Fruit fly (Drosophila melanogaster) whole organism, prepupa: ENCODE data around the gene Ptip.

Source experiments
- Blimp-1 ChIP-seq: fragments of 200-800 bp; sonication (Bioruptor generic); optimal IDR thresholded peaks from 3 replicates; lab custom pipeline; 2017; ENCODE audit warnings: missing biosample characterization, missing genetic modification characterization, mild to moderate bottlenecking, moderate library complexity, missing genetic modification reagents
- CG10631 ChIP-seq: fragments of 200-800 bp; sonication (Bioruptor generic); optimal IDR thresholded peaks from 2 replicates; lab custom pipeline; 2016; ENCODE audit warnings: missing biosample characterization, missing genetic modification characterization
- CG10669 ChIP-seq: fragments of 200-800 bp; sonication (Bioruptor generic); optimal IDR thresholded peaks from 3 replicates; lab custom pipeline; 2018; ENCODE audit warnings: missing biosample characterization, mild to moderate bottlenecking, missing genetic modification characterization, moderate library complexity
- CG11294 ChIP-seq: fragments of 200-800 bp; sonication (Bioruptor generic); IDR thresholded peaks from 2 replicates; pipeline ENCODE4 v1.3.6; 2022; ENCODE audit warnings: missing biosample characterization, missing genetic modification characterization
- CG11902 ChIP-seq: fragments of 200-800 bp; sonication (Bioruptor generic); optimal IDR thresholded peaks from 3 replicates; lab custom pipeline; 2016; ENCODE audit warnings: missing biosample characterization, missing genetic modification characterization
- CG15336 ChIP-seq: fragments of 200-800 bp; sonication (Bioruptor generic); IDR thresholded peaks from 2 replicates; pipeline ENCODE4 v1.3.6; 2022; ENCODE audit warnings: missing biosample characterization, missing genetic modification characterization
- CG1621 ChIP-seq: fragments of 200-800 bp; sonication (Bioruptor generic); optimal IDR thresholded peaks from 3 replicates; lab custom pipeline; 2018; ENCODE audit warnings: missing biosample characterization, mild to moderate bottlenecking, missing genetic modification characterization
- CG16779 ChIP-seq: fragments of 200-800 bp; sonication (Bioruptor generic); optimal IDR thresholded peaks from 3 replicates; lab custom pipeline; 2017; ENCODE audit warnings: missing biosample characterization, mild to moderate bottlenecking, missing genetic modification characterization
- CG3032 ChIP-seq: fragments of 200-800 bp; optimal IDR thresholded peaks from 2 replicates; lab custom pipeline; 2019; ENCODE audit warnings: missing biosample characterization, mild to moderate bottlenecking, missing genetic modification characterization, moderate library complexity
- CG32006 ChIP-seq: fragments of 200-800 bp; sonication (Bioruptor generic); optimal IDR thresholded peaks from 3 replicates; lab custom pipeline; 2017; ENCODE audit warnings: missing biosample characterization, mild to moderate bottlenecking, missing genetic modification characterization
- CG34406 ChIP-seq: fragments of 200-800 bp; sonication (Bioruptor generic); optimal IDR thresholded peaks from 3 replicates; lab custom pipeline; 2016; ENCODE audit warnings: missing biosample characterization, missing genetic modification characterization
- CG3919 ChIP-seq: fragments of 200-800 bp; sonication (Bioruptor generic); optimal IDR thresholded peaks from 3 replicates; lab custom pipeline; 2016; ENCODE audit warnings: missing biosample characterization, missing genetic modification characterization
- CG4318 ChIP-seq: fragments of 200-800 bp; sonication (Bioruptor generic); optimal IDR thresholded peaks from 3 replicates; lab custom pipeline; 2017; ENCODE audit warnings: missing biosample characterization, mild to moderate bottlenecking, missing genetic modification characterization
- CG6163 ChIP-seq: fragments of 200-800 bp; sonication (Bioruptor generic); IDR thresholded peaks from 3 replicates; pipeline ENCODE4 v1.3.6; 2022; ENCODE audit warnings: missing biosample characterization, missing genetic modification characterization
- CG6276 ChIP-seq: fragments of 200-800 bp; sonication (Bioruptor generic); optimal IDR thresholded peaks from 2 replicates; lab custom pipeline; 2017; ENCODE audit warnings: missing biosample characterization, mild to moderate bottlenecking, missing genetic modification characterization
- CG6792 ChIP-seq: fragments of 200-800 bp; sonication (Bioruptor generic); optimal IDR thresholded peaks from 3 replicates; lab custom pipeline; 2016; ENCODE audit warnings: missing biosample characterization, missing genetic modification characterization
- CG6808 ChIP-seq: fragments of 200-800 bp; sonication (Bioruptor generic); optimal IDR thresholded peaks from 3 replicates; lab custom pipeline; 2017; ENCODE audit warnings: missing biosample characterization, missing genetic modification characterization, mild to moderate bottlenecking, moderate library complexity, missing genetic modification reagents
- CG6854 ChIP-seq: fragments of 200-800 bp; sonication (Bioruptor generic); optimal IDR thresholded peaks from 2 replicates; lab custom pipeline; 2017; ENCODE audit warnings: missing biosample characterization, mild to moderate bottlenecking, missing genetic modification characterization
- CG7368 ChIP-seq: fragments of 200-800 bp; sonication (Bioruptor generic); optimal IDR thresholded peaks from 3 replicates; lab custom pipeline; 2016; ENCODE audit warnings: missing biosample characterization, missing genetic modification characterization
- CG8119 ChIP-seq: fragments of 200-800 bp; sonication (Bioruptor generic); IDR thresholded peaks from 3 replicates; pipeline ENCODE4 v1.3.6; 2022; ENCODE audit warnings: missing biosample characterization, missing genetic modification characterization
- CG8632 ChIP-seq: fragments of 200-800 bp; sonication (Bioruptor generic); optimal IDR thresholded peaks from 3 replicates; lab custom pipeline; 2016; ENCODE audit warnings: missing biosample characterization, missing genetic modification characterization
- CG9139 ChIP-seq: fragments of 200-800 bp; sonication (Bioruptor generic); optimal IDR thresholded peaks from 3 replicates; lab custom pipeline; 2017; ENCODE audit warnings: missing biosample characterization, mild to moderate bottlenecking, missing genetic modification characterization
- Eip75B ChIP-seq: fragments of 200-800 bp; sonication (Bioruptor generic); optimal IDR thresholded peaks from 3 replicates; lab custom pipeline; 2016; ENCODE audit warnings: missing biosample characterization, missing genetic modification characterization
- Eip78C ChIP-seq: fragments of 200-800 bp; sonication (Bioruptor generic); peaks from one replicate; lab custom pipeline; 2016; ENCODE audit warnings: missing biosample characterization, missing genetic modification characterization
- Eip93F ChIP-seq: fragments of 200-800 bp; sonication (Bioruptor generic); optimal IDR thresholded peaks from 2 replicates; lab custom pipeline; 2016; ENCODE audit warnings: missing biosample characterization, mild to moderate bottlenecking, missing genetic modification characterization
- Ets21C ChIP-seq: fragments of 200-800 bp; sonication (Bioruptor generic); optimal IDR thresholded peaks from 3 replicates; lab custom pipeline; 2016; ENCODE audit warnings: missing biosample characterization, missing genetic modification characterization
- Ets96B ChIP-seq: fragments of 200-800 bp; optimal IDR thresholded peaks from 2 replicates; lab custom pipeline; 2019; ENCODE audit warnings: missing biosample characterization, mild to moderate bottlenecking, missing genetic modification characterization, moderate library complexity
- Gug ChIP-seq: fragments of 200-800 bp; sonication (Bioruptor generic); IDR thresholded peaks from 2 replicates; pipeline ENCODE4 v1.3.6; 2022; ENCODE audit warnings: missing biosample characterization, missing genetic modification characterization
- Hr38 ChIP-seq: sonication (Bioruptor generic); optimal IDR thresholded peaks from 2 replicates; lab custom pipeline; 2016; ENCODE audit warnings: missing biosample characterization, missing genetic modification characterization
- Hr39 ChIP-seq: fragments of 200-800 bp; sonication (Bioruptor generic); optimal IDR thresholded peaks from 2 replicates; lab custom pipeline; 2016; ENCODE audit warnings: missing biosample characterization, missing genetic modification characterization
- Hr4 ChIP-seq: fragments of 200-800 bp; sonication (Bioruptor generic); optimal IDR thresholded peaks from 3 replicates; lab custom pipeline; 2016; ENCODE audit warnings: missing biosample characterization, missing genetic modification characterization
- Lpt ChIP-seq: fragments of 200-800 bp; sonication (Bioruptor generic); optimal IDR thresholded peaks from 3 replicates; lab custom pipeline; 2016; ENCODE audit warnings: missing biosample characterization, missing genetic modification characterization
- Met ChIP-seq: fragments of 200-800 bp; sonication (Bioruptor generic); optimal IDR thresholded peaks from 3 replicates; lab custom pipeline; 2016; ENCODE audit warnings: missing biosample characterization, missing genetic modification characterization
- OdsH ChIP-seq: fragments of 200-800 bp; sonication (Bioruptor generic); optimal IDR thresholded peaks from 3 replicates; lab custom pipeline; 2016; ENCODE audit warnings: missing biosample characterization, missing genetic modification characterization
- Sox102F ChIP-seq: fragments of 200-800 bp; sonication (Bioruptor generic); optimal IDR thresholded peaks from 2 replicates; lab custom pipeline; 2016; ENCODE audit warnings: missing biosample characterization, mild to moderate bottlenecking, missing genetic modification characterization
- Sox14 ChIP-seq: fragments of 200-800 bp; sonication (Bioruptor generic); optimal IDR thresholded peaks from 3 replicates; lab custom pipeline; 2016; ENCODE audit warnings: missing biosample characterization, missing genetic modification characterization
- Sox15 ChIP-seq: fragments of 200-800 bp; sonication (Bioruptor generic); optimal IDR thresholded peaks from 3 replicates; lab custom pipeline; 2016; ENCODE audit warnings: missing biosample characterization, missing genetic modification characterization
- achi ChIP-seq: fragments of 200-800 bp; sonication (Bioruptor generic); optimal IDR thresholded peaks from 3 replicates; lab custom pipeline; 2016; ENCODE audit warnings: missing biosample characterization, missing genetic modification characterization
- acj6 ChIP-seq: fragments of 200-800 bp; sonication (Bioruptor generic); optimal IDR thresholded peaks from 3 replicates; lab custom pipeline; 2016; ENCODE audit warnings: missing biosample characterization, missing genetic modification characterization
- dac ChIP-seq: fragments of 200-800 bp; sonication (Bioruptor generic); optimal IDR thresholded peaks from 2 replicates; lab custom pipeline; 2017; ENCODE audit warnings: missing biosample characterization, mild to moderate bottlenecking, missing genetic modification characterization
- esn ChIP-seq: fragments of 200-800 bp; sonication (Bioruptor generic); optimal IDR thresholded peaks from 2 replicates; lab custom pipeline; 2016; ENCODE audit warnings: missing biosample characterization, mild to moderate bottlenecking, missing genetic modification characterization, moderate library complexity
- fd59A ChIP-seq: fragments of 200-800 bp; sonication (Bioruptor generic); optimal IDR thresholded peaks from 2 replicates; lab custom pipeline; 2017; ENCODE audit warnings: missing biosample characterization, mild to moderate bottlenecking, missing genetic modification characterization, missing genetic modification reagents
- fkh ChIP-seq: fragments of 200-800 bp; sonication (Bioruptor generic); optimal IDR thresholded peaks from 3 replicates; lab custom pipeline; 2017; ENCODE audit warnings: missing biosample characterization, mild to moderate bottlenecking, missing genetic modification characterization, moderate library complexity
- net ChIP-seq: fragments of 200-800 bp; sonication (Bioruptor generic); optimal IDR thresholded peaks from 3 replicates; lab custom pipeline; 2016; ENCODE audit warnings: missing biosample characterization, missing genetic modification characterization
- pdm3 ChIP-seq: fragments of 200-800 bp; sonication (Bioruptor generic); optimal IDR thresholded peaks from 3 replicates; lab custom pipeline; 2016; ENCODE audit warnings: missing biosample characterization, missing genetic modification characterization
- salr ChIP-seq, 2 experiments: fragments of 200-800 bp; sonication (Bioruptor generic); optimal IDR thresholded peaks; 3 replicates each; lab custom pipeline; 2016 to 2018; ENCODE audit warnings: missing biosample characterization in 2 of 2, missing genetic modification characterization in 2 of 2, mild to moderate bottlenecking in 1 of 2
- spab ChIP-seq: fragments of 200-800 bp; sonication (Bioruptor generic); optimal IDR thresholded peaks from 2 replicates; lab custom pipeline; 2017; ENCODE audit warnings: missing biosample characterization, mild to moderate bottlenecking, missing genetic modification characterization, missing genetic modification reagents
- ss ChIP-seq, 2 experiments: fragments of 200-800 bp; sonication (Bioruptor generic); optimal IDR thresholded peaks; 2 replicates in 1 of 2; 3 replicates in 1 of 2; lab custom pipeline; 2017 to 2018; ENCODE audit warnings: mild to moderate bottlenecking in 2 of 2, missing biosample characterization in 2 of 2, missing genetic modification characterization in 2 of 2, moderate library complexity in 1 of 2
- topi ChIP-seq: fragments of 200-800 bp; sonication (Bioruptor generic); optimal IDR thresholded peaks from 3 replicates; lab custom pipeline; 2016; ENCODE audit warnings: missing biosample characterization, missing genetic modification characterization
- vri ChIP-seq: fragments of 200-800 bp; sonication (Bioruptor generic); optimal IDR thresholded peaks from 3 replicates; lab custom pipeline; 2016; ENCODE audit warnings: missing biosample characterization, mild to moderate bottlenecking, missing genetic modification characterization

Ptip gene

dm6 chr3L:14037655-14038644, 9.0 kb upstream of the Ptip start:
- TF ChIP-seq dac (no peak), Eip75B (no peak), pdm3 (GFP tag; lab: Kevin White, UChicago) (no peak), Hr38 (GFP tag; lab: Kevin White, UChicago) (no peak), CG9139 (GFP tag; lab: Kevin White, UChicago) (no peak), vri (GFP tag; lab: Kevin White, UChicago) (no peak), CG11902 (GFP tag; lab: Kevin White, UChicago) (no peak), Eip93F (no peak), esn (GFP tag; lab: Kevin White, UChicago) (no peak), Lpt (GFP tag; lab: Kevin White, UChicago) (peak; percentile 5), CG10669 (GFP tag; lab: Kevin White, UChicago) (no peak), CG10631 (GFP tag; lab: Kevin White, UChicago) (no peak), CG8632 (GFP tag; lab: Kevin White, UChicago) (no peak), acj6 (no peak), CG15336 (0 out of 2 replicates have a peak, but pooled peaks have one; percentile 17), CG1621 (tag; lab: Kevin White, UChicago) (no peak), achi (peak; percentile 90), CG34406 (GFP tag; lab: Kevin White, UChicago) (no peak), CG3919 (GFP tag; lab: Kevin White, UChicago) (no peak), topi (GFP tag; lab: Kevin White, UChicago) (no peak), ss (GFP tag; optimal IDR thresholded peaks at IDR 0.05; lab: Kevin White, UChicago) (peak in 1 of 2 experiments; percentile 25), CG4318 (no peak), Ets96B (tag; lab: Kevin White, UChicago) (no peak), CG6808 (GFP tag; lab: Kevin White, UChicago) (peak; percentile 6), net (GFP tag; lab: Kevin White, UChicago) (no peak), CG7368 (GFP tag; lab: Kevin White, UChicago) (no peak), CG11294 (GFP tag; lab: Robert Waterston, UW) (peak; percentile 18; the same call in 1 of the 2 replicates), Ets21C (no peak), CG6792 (GFP tag; lab: Kevin White, UChicago) (no peak), OdsH (GFP tag; lab: Kevin White, UChicago) (no peak), fd59A (GFP tag; lab: Kevin White, UChicago) (no peak), salr (GFP tag; optimal IDR thresholded peaks at IDR 0.05; lab: Kevin White, UChicago) (no peak), CG8119 (GFP tag; lab: Robert Waterston, UW) (peak; percentile 29; the same call in 2 of the 3 replicates), CG16779 (tag; lab: Kevin White, UChicago) (no peak), CG32006 (GFP tag; lab: Kevin White, UChicago) (no peak), Sox102F (GFP tag; lab: Kevin White, UChicago) (no peak), Hr39 (no peak), CG3032 (tag; lab: Kevin White, UChicago) (no peak), CG6854 (peak; percentile 49), Sox15 (GFP tag; lab: Kevin White, UChicago) (no peak), CG6163 (0 out of 3 replicates have a peak, but pooled peaks have one; percentile 33), Blimp-1 (no peak), Sox14 (GFP tag; lab: Kevin White, UChicago) (no peak), Met (no peak), Gug (GFP tag; lab: Robert Waterston, UW) (no peak), CG6276 (GFP tag; lab: Kevin White, UChicago) (no peak), Eip78C (GFP tag; lab: Kevin White, UChicago) (peak; percentile 78), spab (GFP tag; lab: Kevin White, UChicago) (no peak), Hr4 (GFP tag; lab: Kevin White, UChicago) (no peak), fkh (GFP tag; lab: Kevin White, UChicago) (no peak)
